Fruit fly (Drosophila melanogaster): Measurements from ENCODE around the gene Prosalpha4.

dm6 chrX:16288999-16289398, 12.9 kb downstream of the Prosalpha4 start:
- TF ChIP-seq zfh2 (GFP tag; optimal IDR thresholded peaks at IDR 0.05) (no peak), peb (GFP tag; IDR thresholded peaks at IDR 0.05) (no peak), psq (GFP tag; optimal IDR thresholded peaks at IDR 0.05) (no peak), dimm (GFP tag; IDR thresholded peaks at IDR 0.05) (no peak), CG33557 (GFP tag; optimal IDR thresholded peaks at IDR 0.05) (no peak), Opbp (GFP tag; IDR thresholded peaks at IDR 0.05; ENCODE audit: partially characterized antibody) (no peak), CG18764 (GFP tag; optimal IDR thresholded peaks at IDR 0.05) (no peak), GATAe (GFP tag; conservative IDR thresholded peaks at IDR 0.05) (no peak), nerfin-2 (GFP tag; IDR thresholded peaks at IDR 0.05; ENCODE audit: partially characterized antibody) (no peak), CG3163 (GFP tag; optimal IDR thresholded peaks at IDR 0.05) (no peak), kni (GFP tag; optimal IDR thresholded peaks at IDR 0.05) (no peak)
